Fruit fly (Drosophila melanogaster) Kc167 (cell line): ENCODE data around the gene plh.

Experiments
- Sin3A ChIP-seq: fragments of >200 bp; optimal IDR thresholded peaks from 2 replicates; lab custom pipeline; 2018; ENCODE audit warnings: missing external identifiers
- h ChIP-seq: fragments of >200 bp; optimal IDR thresholded peaks from 3 replicates; lab custom pipeline; 2018; ENCODE audit warnings: missing external identifiers
- insv ChIP-seq: fragments of >200 bp; optimal IDR thresholded peaks from 3 replicates; lab custom pipeline; 2018; ENCODE audit warnings: missing external identifiers
- psq ChIP-seq: fragments of >200 bp; optimal IDR thresholded peaks from 2 replicates; lab custom pipeline; 2017; ENCODE audit warnings: missing external identifiers

DNA sequence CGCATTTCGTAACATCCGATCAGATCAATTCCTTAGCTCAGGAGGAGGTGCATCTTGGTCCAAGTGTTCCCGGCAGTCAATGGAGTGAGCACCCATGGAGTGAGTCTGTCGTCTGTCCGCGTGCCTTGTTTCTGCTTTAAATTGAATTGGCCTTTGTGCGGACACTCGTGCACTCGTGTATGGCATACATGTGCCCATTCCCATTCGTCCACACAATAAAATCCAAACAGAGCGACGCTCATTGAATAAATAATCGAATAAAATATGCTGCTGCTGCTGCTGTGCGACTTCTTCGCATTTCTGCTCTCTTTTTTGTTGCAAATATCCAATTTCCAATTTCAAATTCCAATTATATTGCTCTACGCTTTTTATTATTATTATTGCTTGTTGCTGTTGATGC lies 6.3 kb upstream of the plh start:
- no peak for TF ChIP-seq Sin3A
- TF ChIP-seq h (lab: Kevin White, UChicago), result no peak
- TF ChIP-seq insv (lab: Kevin White, UChicago), result no peak
- TF ChIP-seq psq, result no peak
